Fruit fly (Drosophila melanogaster): ENCODE data around the gene CG43182.

Gene CG43182

dm6 chrX:338123-338527 is 14.7 kb upstream of the CG43182 start (continued):
- TF ChIP-seq wor (GFP tag; IDR thresholded peaks at IDR 0.05) (no peak; the same call in 1 of the 2 replicates), CG10959 (GFP tag; IDR thresholded peaks at IDR 0.05) (no peak), Drgx (GFP tag; IDR thresholded peaks at IDR 0.05) (peak; percentile 72; the same call in 1 of the 2 replicates), bigmax (GFP tag; optimal IDR thresholded peaks at IDR 0.05) (no peak), vnd (GFP tag; IDR thresholded peaks at IDR 0.05; ENCODE audit: partially characterized antibody) (no peak), CG11560 (tag; IDR thresholded peaks at IDR 0.05) (no peak), CG13894 (tag; optimal IDR thresholded peaks at IDR 0.05) (no peak), slp2 (GFP tag; optimal IDR thresholded peaks at IDR 0.05) (no peak), Ets65A (GFP tag) (no peak), NC2α (GFP tag; optimal IDR thresholded peaks at IDR 0.05) (no peak), sr (GFP tag; IDR thresholded peaks at IDR 0.05) (no peak), shn (GFP tag; optimal IDR thresholded peaks at IDR 0.05) (no peak), tin (GFP tag; optimal IDR thresholded peaks at IDR 0.05) (peak; percentile 24), CG8359 (GFP tag; optimal IDR thresholded peaks at IDR 0.05; ENCODE audit: borderline replicate concordance) (peak; percentile 25), sug (tag; optimal IDR thresholded peaks at IDR 0.05) (peak; percentile 71), CG5953 (GFP tag; IDR thresholded peaks at IDR 0.05) (no peak), CG12769 (tag; optimal IDR thresholded peaks at IDR 0.05) (no peak), CG5180 (GFP tag; optimal IDR thresholded peaks at IDR 0.05) (peak; percentile 52), sens (GFP tag) (peak; percentile 60), sisA (GFP tag; IDR thresholded peaks at IDR 0.05) (no peak), HLH54F (GFP tag; optimal IDR thresholded peaks at IDR 0.05) (no peak), tio (GFP tag; optimal IDR thresholded peaks at IDR 0.05) (peak; percentile 19), CkIIα-i1 (GFP tag; IDR thresholded peaks at IDR 0.05) (no peak), Awh (GFP tag; IDR thresholded peaks at IDR 0.05) (peak; percentile 62; the same call in 1 of the 2 replicates), CG12236 (GFP tag; optimal IDR thresholded peaks at IDR 0.05) (no peak), sob (GFP tag; IDR thresholded peaks at IDR 0.05) (peak; percentile 26; the same call in 1 of the 2 replicates), CG10979 (tag; optimal IDR thresholded peaks at IDR 0.05) (peak; percentile 82), CHES-1-like (GFP tag; optimal IDR thresholded peaks at IDR 0.05) (no peak), Nf-YB (GFP tag; optimal IDR thresholded peaks at IDR 0.05) (peak; percentile 71), ERR (GFP tag; optimal IDR thresholded peaks at IDR 0.05) (no peak), CG10274 (GFP tag; optimal IDR thresholded peaks at IDR 0.05) (no peak), CG10366 (GFP tag; IDR thresholded peaks at IDR 0.05) (no peak), gcm2 (GFP tag; optimal IDR thresholded peaks at IDR 0.05) (no peak), CG16815 (GFP tag; optimal IDR thresholded peaks at IDR 0.05) (peak; percentile 14), tgo (GFP tag; IDR thresholded peaks at IDR 0.05) (peak; percentile 71), scrt (GFP tag; optimal IDR thresholded peaks at IDR 0.05) (peak; percentile 59), CG8924 (tag; optimal IDR thresholded peaks at IDR 0.05) (peak; percentile 90), disco-r (GFP tag; optimal IDR thresholded peaks at IDR 0.05) (no peak), eyg (GFP tag; optimal IDR thresholded peaks at IDR 0.05) (no peak), pita (GFP tag; optimal IDR thresholded peaks at IDR 0.05) (no peak), CG10462 (GFP tag; optimal IDR thresholded peaks at IDR 0.05) (peak; percentile 16), Sox100B (GFP tag; optimal IDR thresholded peaks at IDR 0.05) (peak; percentile 90), oc (tag; optimal IDR thresholded peaks at IDR 0.05) (peak; percentile 68), CG7987 (GFP tag; optimal IDR thresholded peaks at IDR 0.05) (no peak), CG10147 (GFP tag; optimal IDR thresholded peaks at IDR 0.05) (peak; percentile 79), CG15011 (GFP tag; optimal IDR thresholded peaks at IDR 0.05) (no peak), CG1647 (GFP tag; optimal IDR thresholded peaks at IDR 0.05) (no peak), CG2889 (GFP tag; IDR thresholded peaks at IDR 0.05) (no peak), dmrt11E (tag; optimal IDR thresholded peaks at IDR 0.05) (peak; percentile 76), CG32772 (GFP tag; IDR thresholded peaks at IDR 0.05) (peak; percentile 58), seq (GFP tag; IDR thresholded peaks at IDR 0.05) (peak; percentile 58), CG12299 (tag; optimal IDR thresholded peaks at IDR 0.05) (peak; percentile 76)
